Worm (Caenorhabditis elegans) whole organism, L4 larva: ENCODE data around the gene nhr-102.

ENCODE experiments used
- ZK337.2 ChIP-seq: fragments of 200-800 bp; sonication (Bioruptor generic); IDR thresholded peaks from 2 replicates; pipeline ENCODE4 v1.3.6; 2022; ENCODE audit warnings: missing genetic modification reagents, missing genetic modification characterization, missing compliant biosample characterization
- ceh-28 ChIP-seq: fragments of 150-350 bp; optimal IDR thresholded peaks from 2 replicates; lab custom pipeline; 2014; ENCODE audit warnings: missing biosample characterization, missing genetic modification reagents, missing genetic modification characterization
- hmg-1.1 ChIP-seq: fragments of 200-800 bp; sonication (Bioruptor generic); IDR thresholded peaks from 2 replicates; pipeline ENCODE4 v1.3.6; 2022; ENCODE audit warnings: missing genetic modification reagents, missing genetic modification characterization, missing compliant biosample characterization
- lin-15B ChIP-seq: fragments of 150-350 bp; sonication (generic microtip); optimal IDR thresholded peaks from 3 replicates; lab custom pipeline; 2014; ENCODE audit warnings: missing biosample characterization, missing genetic modification characterization
- mep-1 ChIP-seq: fragments of 150-350 bp; sonication (generic microtip); optimal IDR thresholded peaks from 3 replicates; lab custom pipeline; 2014; ENCODE audit warnings: missing biosample characterization, missing genetic modification characterization
- nhr-77 ChIP-seq: fragments of 150-350 bp; optimal IDR thresholded peaks from 2 replicates; lab custom pipeline; 2014; ENCODE audit warnings: missing biosample characterization, missing genetic modification characterization
- snpc-4 ChIP-seq: fragments of 150-350 bp; optimal IDR thresholded peaks from 2 replicates; lab custom pipeline; 2014; ENCODE audit warnings: missing biosample characterization, missing genetic modification characterization
- ztf-11 ChIP-seq: fragments of 150-350 bp; optimal IDR thresholded peaks from 2 replicates; lab custom pipeline; 2014; ENCODE audit warnings: missing biosample characterization, missing genetic modification characterization

DNA sequence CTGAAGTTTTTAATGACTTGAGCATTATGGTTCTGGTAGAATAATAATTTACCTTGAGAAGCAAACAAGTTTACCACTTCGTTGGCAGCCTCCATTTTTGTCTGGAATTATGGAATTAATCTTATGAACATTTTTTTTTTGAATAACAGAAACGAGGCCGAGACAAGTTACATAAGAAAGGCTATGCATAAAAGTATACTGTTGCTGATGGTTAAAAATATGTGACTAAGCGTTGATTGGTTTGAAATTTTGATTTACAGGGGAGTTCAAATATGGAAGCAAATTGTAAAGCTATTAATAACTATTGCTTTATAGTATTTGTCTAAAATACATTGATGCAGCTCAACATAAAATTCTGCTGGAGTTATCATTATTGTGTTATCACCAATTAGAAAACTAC lies 12.5 kb upstream of the nhr-102 start, which contains the start of gene cgt-1:
- no peak for TF ChIP-seq mep-1 (tag; lab: Kevin White, UChicago)
- TF ChIP-seq ZK337.2 (GFP tag; lab: Robert Waterston, UW), result no peak
- TF ChIP-seq lin-15B, result no peak
- no peak for TF ChIP-seq hmg-1.1 (GFP tag; lab: Robert Waterston, UW)
- no peak for TF ChIP-seq ceh-28 (tag; lab: Kevin White, UChicago)
- TF ChIP-seq nhr-77, result no peak
- no peak for TF ChIP-seq ztf-11
- TF ChIP-seq snpc-4 (tag; lab: Kevin White, UChicago), result no peak
